Worm (Caenorhabditis elegans) whole organism, L4/young adult: ENCODE data around the gene nspb-12.

Source experiments
- W03F9.2 ChIP-seq: fragments of 150-350 bp; optimal IDR thresholded peaks from 2 replicates; lab custom pipeline; 2014; ENCODE audit warnings: missing biosample characterization, missing genetic modification characterization
- dao-5 ChIP-seq: sonication (generic microtip); optimal IDR thresholded peaks from 2 replicates; lab custom pipeline; 2016; ENCODE audit warnings: missing genotype, missing genetic modification characterization, moderate library complexity, missing compliant biosample characterization
- him-1 ChIP-seq: sonication (generic microtip); optimal IDR thresholded peaks from 2 replicates; lab custom pipeline; 2016; ENCODE audit warnings: missing genotype, missing genetic modification reagents, missing genetic modification characterization, missing compliant biosample characterization

- no peak for TF ChIP-seq dao-5 (tag; lab: Kevin White, UChicago)
- TF ChIP-seq him-1: no peak
- TF ChIP-seq W03F9.2 (tag; lab: Kevin White, UChicago): peak; percentile 19
Observed at ce11 chrIII:5543050-5543449, 25.5 kb downstream of the nspb-12 start, which contains the start of gene D1044.6.
